Fruit fly (Drosophila melanogaster) whole organism, embryonic: ENCODE data around the gene UQCR-Q.

Experiments used
- Blimp-1 ChIP-seq: fragments of 200-800 bp; sonication (Bioruptor generic); optimal IDR thresholded peaks from 3 replicates; lab custom pipeline; 2018; ENCODE audit warnings: missing biosample characterization, missing genetic modification characterization, mild to moderate bottlenecking, moderate library complexity, missing genetic modification reagents
- BtbVII ChIP-seq: fragments of 200-800 bp; sonication (Bioruptor generic); optimal IDR thresholded peaks from 3 replicates; lab custom pipeline; 2017; ENCODE audit warnings: missing biosample characterization, mild to moderate bottlenecking, missing genetic modification characterization
- CG10321 ChIP-seq: fragments of 200-800 bp; sonication (Bioruptor generic); IDR thresholded peaks from 2 replicates; pipeline ENCODE4 v1.3.6; 2022; ENCODE audit warnings: missing biosample characterization, missing genetic modification characterization
- CG10959 ChIP-seq: fragments of 200-800 bp; sonication (Bioruptor generic); IDR thresholded peaks from 2 replicates; pipeline ENCODE4 v1.3.6; 2022; ENCODE audit warnings: missing biosample characterization, missing genetic modification characterization
- CG10979 ChIP-seq: fragments of 200-800 bp; sonication (Bioruptor generic); optimal IDR thresholded peaks from 2 replicates; lab custom pipeline; 2018; ENCODE audit warnings: missing biosample characterization, mild to moderate bottlenecking, missing genetic modification characterization, moderate library complexity
- CG11504 ChIP-seq: fragments of 200-800 bp; sonication (Bioruptor generic); optimal IDR thresholded peaks from 3 replicates; lab custom pipeline; 2019; ENCODE audit warnings: missing biosample characterization, mild to moderate bottlenecking, missing genetic modification characterization, moderate library complexity
- CG11560 ChIP-seq: fragments of 200-800 bp; sonication (Bioruptor generic); IDR thresholded peaks from 3 replicates; pipeline ENCODE4 v1.3.6; 2022; ENCODE audit warnings: missing biosample characterization, missing genetic modification characterization
- CG13424 ChIP-seq: fragments of 200-800 bp; sonication (Bioruptor generic); optimal IDR thresholded peaks from 2 replicates; lab custom pipeline; 2019; ENCODE audit warnings: missing biosample characterization, mild to moderate bottlenecking, missing genetic modification characterization, moderate library complexity
- CG14965 ChIP-seq: fragments of 200-800 bp; sonication (Bioruptor generic); optimal IDR thresholded peaks from 2 replicates; lab custom pipeline; 2016; ENCODE audit warnings: missing biosample characterization, missing genetic modification characterization, borderline replicate concordance
- CG1602 ChIP-seq: fragments of 200-800 bp; sonication (Bioruptor generic); optimal IDR thresholded peaks from 3 replicates; lab custom pipeline; 2016; ENCODE audit warnings: missing biosample characterization, missing genetic modification characterization
- CG1647 ChIP-seq: fragments of 200-800 bp; sonication (Bioruptor generic); optimal IDR thresholded peaks from 3 replicates; lab custom pipeline; 2016; ENCODE audit warnings: missing biosample characterization, missing genetic modification characterization
- CG17385 ChIP-seq: fragments of 200-800 bp; sonication (Bioruptor generic); optimal IDR thresholded peaks from 3 replicates; lab custom pipeline; 2018; ENCODE audit warnings: missing biosample characterization, mild to moderate bottlenecking, missing genetic modification characterization
- CG17912 ChIP-seq: fragments of 200-800 bp; sonication (Bioruptor generic); optimal IDR thresholded peaks from 2 replicates; lab custom pipeline; 2018; ENCODE audit warnings: missing biosample characterization, mild to moderate bottlenecking, missing genetic modification characterization
- CG30431 ChIP-seq: fragments of 200-800 bp; sonication (Bioruptor generic); optimal IDR thresholded peaks from 2 replicates; lab custom pipeline; 2017; ENCODE audit warnings: missing biosample characterization, missing genetic modification characterization
- CG33213 ChIP-seq: fragments of 200-800 bp; sonication (Bioruptor generic); optimal IDR thresholded peaks from 3 replicates; lab custom pipeline; 2016; ENCODE audit warnings: missing biosample characterization, missing genetic modification characterization
- CG4328 ChIP-seq: fragments of 200-800 bp; sonication (Bioruptor generic); optimal IDR thresholded peaks from 3 replicates; lab custom pipeline; 2017; ENCODE audit warnings: missing biosample characterization, missing genetic modification reagents, missing genetic modification characterization
- CG4424 ChIP-seq: fragments of 200-800 bp; sonication (Bioruptor generic); optimal IDR thresholded peaks from 3 replicates; lab custom pipeline; 2016; ENCODE audit warnings: missing biosample characterization, missing genetic modification characterization
- CG6683 ChIP-seq: fragments of 200-800 bp; sonication (Bioruptor generic); optimal IDR thresholded peaks from 2 replicates; lab custom pipeline; 2017; ENCODE audit warnings: missing biosample characterization, mild to moderate bottlenecking, missing genetic modification characterization, missing genetic modification reagents
- CG6813 ChIP-seq: fragments of 200-800 bp; sonication (Bioruptor generic); optimal IDR thresholded peaks from 2 replicates; lab custom pipeline; 2017; ENCODE audit warnings: missing biosample characterization, missing genetic modification characterization, mild to moderate bottlenecking, moderate library complexity, missing genetic modification reagents
- CG6854 ChIP-seq: fragments of 200-800 bp; sonication (Bioruptor generic); optimal IDR thresholded peaks from 3 replicates; lab custom pipeline; 2017; ENCODE audit warnings: missing biosample characterization, mild to moderate bottlenecking, missing genetic modification characterization
- CG8089 ChIP-seq: fragments of 200-800 bp; sonication (Bioruptor generic); optimal IDR thresholded peaks from 3 replicates; lab custom pipeline; 2016; ENCODE audit warnings: missing biosample characterization, missing genetic modification characterization
- D ChIP-seq, 2 experiments: fragments of 200-800 bp in 1 of 2; fragments of >200 bp in 1 of 2; sonication (Bioruptor generic) in 1 of 2; optimal IDR thresholded peaks; 2 replicates in 1 of 2; 3 replicates in 1 of 2; lab custom pipeline; 2017; ENCODE audit warnings: mild to moderate bottlenecking in 1 of 2, missing biosample characterization in 1 of 2, missing genetic modification characterization in 1 of 2, missing genetic modification reagents in 1 of 2
- Dip3 ChIP-seq: fragments of 200-800 bp; sonication (Bioruptor generic); optimal IDR thresholded peaks from 3 replicates; lab custom pipeline; 2016; ENCODE audit warnings: missing biosample characterization, missing genetic modification characterization
- Dref ChIP-seq: fragments of 200-800 bp; sonication (Bioruptor generic); IDR thresholded peaks from 2 replicates; pipeline ENCODE4 v1.3.6; 2022; ENCODE audit warnings: missing biosample characterization, missing genetic modification characterization
- E2f2 ChIP-seq: fragments of 200-800 bp; sonication (Bioruptor generic); IDR thresholded peaks from 2 replicates; pipeline ENCODE4 v1.3.6; 2022; ENCODE audit warnings: missing biosample characterization, missing genetic modification characterization
- Fer3 ChIP-seq: fragments of 200-800 bp; sonication (Bioruptor generic); optimal IDR thresholded peaks from 2 replicates; lab custom pipeline; 2018; ENCODE audit warnings: missing biosample characterization, mild to moderate bottlenecking, missing genetic modification characterization, moderate library complexity
- GATAe ChIP-seq: fragments of 200-800 bp; sonication (Bioruptor generic); conservative IDR thresholded peaks from 2 replicates; pipeline ENCODE4 v1.3.6; 2022; ENCODE audit warnings: missing biosample characterization, missing genetic modification characterization
- HHEX ChIP-seq: fragments of 200-800 bp; sonication (Bioruptor generic); optimal IDR thresholded peaks from 3 replicates; lab custom pipeline; 2017; ENCODE audit warnings: missing biosample characterization, mild to moderate bottlenecking, missing genetic modification characterization, missing genetic modification reagents
- Lpt ChIP-seq: fragments of >200 bp; optimal IDR thresholded peaks from 2 replicates; lab custom pipeline; 2018; ENCODE audit warnings: missing biosample characterization, missing genetic modification characterization
- Nf-YC ChIP-seq: fragments of 200-800 bp; optimal IDR thresholded peaks from 3 replicates; lab custom pipeline; 2019; ENCODE audit warnings: missing biosample characterization, mild to moderate bottlenecking, missing genetic modification characterization, moderate library complexity
- Usf ChIP-seq: fragments of 200-800 bp; sonication (Bioruptor generic); optimal IDR thresholded peaks from 2 replicates; lab custom pipeline; 2017; ENCODE audit warnings: missing genotype, missing biosample characterization, missing genetic modification characterization
- ac ChIP-seq: fragments of 200-800 bp; sonication (Bioruptor generic); optimal IDR thresholded peaks from 3 replicates; lab custom pipeline; 2017; ENCODE audit warnings: missing biosample characterization, mild to moderate bottlenecking, missing genetic modification characterization
- crp ChIP-seq, 2 experiments: fragments of 200-800 bp; sonication (Bioruptor generic); optimal IDR thresholded peaks; 2 replicates in 1 of 2; 3 replicates in 1 of 2; lab custom pipeline; 2017; ENCODE audit warnings: missing biosample characterization in 2 of 2, missing genetic modification characterization in 2 of 2, mild to moderate bottlenecking in 1 of 2, moderate library complexity in 1 of 2
- hb ChIP-seq: fragments of 200-800 bp; sonication (Bioruptor generic); IDR thresholded peaks from 3 replicates; pipeline ENCODE4 v1.3.6; 2022; ENCODE audit warnings: missing biosample characterization, missing genetic modification characterization; ENCODE audit not compliant: partially characterized antibody
- hkb ChIP-seq, 2 experiments: fragments of 200-800 bp in 1 of 2; fragments of >200 bp in 1 of 2; sonication (Bioruptor generic) in 1 of 2; IDR thresholded peaks in 1 of 2; optimal IDR thresholded peaks in 1 of 2; 2 replicates each; pipeline versions ENCODE4 v1.3.6 to Lab custom; 2017 to 2022; ENCODE audit warnings: missing biosample characterization in 1 of 2, missing genetic modification characterization in 1 of 2
- hth ChIP-seq: fragments of >200 bp; optimal IDR thresholded peaks from 2 replicates; lab custom pipeline; 2017; ENCODE audit warnings: inconsistent platforms
- ken ChIP-seq: fragments of 200-800 bp; sonication (Bioruptor generic); IDR thresholded peaks from 3 replicates; pipeline ENCODE4 v1.3.6; 2022; ENCODE audit warnings: missing biosample characterization, missing genetic modification characterization
- knrl ChIP-seq: fragments of 200-800 bp; sonication (Bioruptor generic); IDR thresholded peaks from 3 replicates; pipeline ENCODE4 v1.3.6; 2022; ENCODE audit warnings: missing biosample characterization, missing genetic modification characterization; ENCODE audit not compliant: partially characterized antibody
- onecut ChIP-seq: fragments of 200-800 bp; sonication (Bioruptor generic); IDR thresholded peaks from 2 replicates; pipeline ENCODE4 v1.3.6; 2022; ENCODE audit warnings: missing biosample characterization, missing genetic modification characterization
- pnt ChIP-seq: fragments of 200-800 bp; sonication (Bioruptor generic); optimal IDR thresholded peaks from 3 replicates; lab custom pipeline; 2016; ENCODE audit warnings: missing biosample characterization, missing genetic modification characterization
- pros ChIP-seq: fragments of 200-800 bp; sonication (Bioruptor generic); optimal IDR thresholded peaks from 3 replicates; lab custom pipeline; 2019; ENCODE audit warnings: missing biosample characterization, mild to moderate bottlenecking, missing genetic modification characterization, moderate library complexity
- run ChIP-seq: fragments of 200-800 bp; sonication (Bioruptor generic); optimal IDR thresholded peaks from 3 replicates; lab custom pipeline; 2018; ENCODE audit warnings: missing biosample characterization, mild to moderate bottlenecking, missing genetic modification characterization
- sisA ChIP-seq: fragments of 200-800 bp; sonication (Bioruptor generic); IDR thresholded peaks from 2 replicates; pipeline ENCODE4 v1.3.6; 2022; ENCODE audit warnings: missing biosample characterization, missing genetic modification characterization
- sr ChIP-seq: fragments of 200-800 bp; sonication (Bioruptor generic); IDR thresholded peaks from 3 replicates; pipeline ENCODE4 v1.3.6; 2022; ENCODE audit warnings: missing biosample characterization, missing genetic modification characterization
- stc ChIP-seq: fragments of 200-800 bp; sonication (Bioruptor generic); IDR thresholded peaks from 2 replicates; pipeline ENCODE4 v1.3.6; 2022; ENCODE audit warnings: missing biosample characterization, missing genetic modification characterization
- stwl ChIP-seq: fragments of 200-800 bp; sonication (Bioruptor generic); optimal IDR thresholded peaks from 3 replicates; lab custom pipeline; 2018; ENCODE audit warnings: missing biosample characterization, mild to moderate bottlenecking, missing genetic modification characterization, moderate library complexity
- tio ChIP-seq: fragments of 200-800 bp; sonication (Bioruptor generic); optimal IDR thresholded peaks from 2 replicates; lab custom pipeline; 2017; ENCODE audit warnings: missing biosample characterization, missing genetic modification characterization, inconsistent platforms
- zfh1 ChIP-seq: fragments of 200-800 bp; sonication (Bioruptor generic); IDR thresholded peaks from 3 replicates; pipeline ENCODE4 v1.3.6; 2022; ENCODE audit warnings: missing biosample characterization, missing genetic modification characterization

Gene UQCR-Q

dm6 chr3L:17513893-17514616, 39.5 kb downstream of the UQCR-Q start, which contains the start of the genes U4-U6-60K and CG7564 (continued):
- no peak for TF ChIP-seq BtbVII (GFP tag; lab: Kevin White, UChicago)
- TF ChIP-seq CG8089 (GFP tag; lab: Kevin White, UChicago): no peak
- TF ChIP-seq sisA (GFP tag; lab: Robert Waterston, UW): peak; percentile 61
- peak in 1 of 2 experiments; percentile 40 for TF ChIP-seq crp (GFP tag; optimal IDR thresholded peaks at IDR 0.05; lab: Kevin White, UChicago)
- TF ChIP-seq hth (lab: Kevin White, UChicago): no peak
- no peak for TF ChIP-seq CG10959 (GFP tag; lab: Robert Waterston, UW)
- peak; percentile 22 for TF ChIP-seq Blimp-1 (GFP tag; lab: Kevin White, UChicago)
- TF ChIP-seq ac: no peak
- TF ChIP-seq CG17385: peak; percentile 42
- TF ChIP-seq Dip3 (GFP tag; lab: Kevin White, UChicago): peak; percentile 53
- TF ChIP-seq run (tag; lab: Kevin White, UChicago): no peak
- TF ChIP-seq ken (GFP tag; lab: Robert Waterston, UW): peak; percentile 19; the same call in 1 of the 3 replicates
- TF ChIP-seq Dref (GFP tag; lab: Robert Waterston, UW): peak; percentile 38; the same call in 1 of the 2 replicates
- TF ChIP-seq CG14965: no peak
- TF ChIP-seq GATAe (GFP tag; lab: Robert Waterston, UW): no peak
- peak; percentile 99 for TF ChIP-seq knrl (GFP tag; lab: Robert Waterston, UW)
- no peak for TF ChIP-seq tio (GFP tag; lab: Kevin White, UChicago)
- TF ChIP-seq CG6683: peak; percentile 37
- peak; percentile 66 for TF ChIP-seq CG1647 (GFP tag; lab: Kevin White, UChicago)
- TF ChIP-seq CG10321 (GFP tag; lab: Robert Waterston, UW): no peak
- peak; percentile 27 for TF ChIP-seq CG33213 (GFP tag; lab: Kevin White, UChicago)
- TF ChIP-seq CG13424 (tag; lab: Kevin White, UChicago): peak; percentile 56
- peak; percentile 22 for TF ChIP-seq D (optimal IDR thresholded peaks at IDR 0.05; lab: Kevin White, UChicago)
- peak; percentile 46 for TF ChIP-seq D (GFP tag; optimal IDR thresholded peaks at IDR 0.05; lab: Kevin White, UChicago)
- TF ChIP-seq CG6813 (GFP tag; lab: Kevin White, UChicago): no peak
- peak; percentile 55 for TF ChIP-seq CG4424
- TF ChIP-seq Lpt (GFP tag; lab: Kevin White, UChicago): no peak
- TF ChIP-seq CG11560 (tag; lab: Robert Waterston, UW): no peak
- TF ChIP-seq pros (GFP tag; lab: Kevin White, UChicago): no peak
- TF ChIP-seq pnt (GFP tag; lab: Kevin White, UChicago): no peak
- TF ChIP-seq CG30431 (GFP tag; lab: Kevin White, UChicago): peak; percentile 53
- peak; percentile 46 for TF ChIP-seq CG4328 (GFP tag; lab: Kevin White, UChicago)
- peak; percentile 23 for TF ChIP-seq CG6854
- TF ChIP-seq CG10979 (tag; lab: Kevin White, UChicago): peak; percentile 32
- no peak for TF ChIP-seq CG11504 (tag; lab: Kevin White, UChicago)
- peak; percentile 28 for TF ChIP-seq onecut (GFP tag; lab: Robert Waterston, UW)
- TF ChIP-seq stc (GFP tag; lab: Robert Waterston, UW): no peak
- TF ChIP-seq sr (GFP tag; lab: Robert Waterston, UW): no peak
- no peak for TF ChIP-seq E2f2 (GFP tag; lab: Robert Waterston, UW)
- TF ChIP-seq Fer3: peak; percentile 18
- peak; percentile 61 for TF ChIP-seq hkb (optimal IDR thresholded peaks at IDR 0.05; lab: Kevin White, UChicago)
- no peak for TF ChIP-seq hkb (GFP tag; IDR thresholded peaks at IDR 0.05; lab: Robert Waterston, UW)
- TF ChIP-seq Usf (GFP tag; lab: Kevin White, UChicago): peak; percentile 55
- TF ChIP-seq hb (GFP tag; lab: Robert Waterston, UW): peak; percentile 98
- TF ChIP-seq CG1602 (GFP tag; lab: Kevin White, UChicago): peak; percentile 61
- peak; percentile 52 for TF ChIP-seq CG17912 (GFP tag; lab: Kevin White, UChicago)
- TF ChIP-seq HHEX (GFP tag; lab: Kevin White, UChicago): peak; percentile 61
- TF ChIP-seq zfh1 (GFP tag; lab: Robert Waterston, UW): no peak
- peak; percentile 67 for TF ChIP-seq Nf-YC (tag; lab: Kevin White, UChicago)
- peak; percentile 25 for TF ChIP-seq stwl (tag; lab: Kevin White, UChicago)
